Fruit fly (Drosophila melanogaster) whole organism, embryonic: ENCODE measurements around the gene CG17191.

ENCODE experiments used
- ATbp ChIP-seq: fragments of 200-800 bp; sonication (Bioruptor generic); optimal IDR thresholded peaks from 2 replicates; lab custom pipeline; 2017; ENCODE audit warnings: missing biosample characterization, mild to moderate bottlenecking, missing genetic modification characterization, missing genetic modification reagents
- CG10147 ChIP-seq: fragments of 200-800 bp; sonication (Bioruptor generic); optimal IDR thresholded peaks from 2 replicates; lab custom pipeline; 2019; ENCODE audit warnings: missing biosample characterization, mild to moderate bottlenecking, missing genetic modification characterization, moderate library complexity
- CG10209 ChIP-seq: fragments of 200-800 bp; sonication (Bioruptor generic); optimal IDR thresholded peaks from 3 replicates; lab custom pipeline; 2017; ENCODE audit warnings: missing biosample characterization, mild to moderate bottlenecking, missing genetic modification characterization, missing genetic modification reagents
- CG10267 ChIP-seq: fragments of 200-800 bp; sonication (Bioruptor generic); optimal IDR thresholded peaks from 2 replicates; lab custom pipeline; 2018; ENCODE audit warnings: missing biosample characterization, mild to moderate bottlenecking, missing genetic modification characterization, moderate library complexity
- CG10565 ChIP-seq: fragments of 200-800 bp; sonication (Bioruptor generic); optimal IDR thresholded peaks from 3 replicates; lab custom pipeline; 2016; ENCODE audit warnings: missing biosample characterization, mild to moderate bottlenecking, missing genetic modification characterization
- CG11085 ChIP-seq: fragments of 200-800 bp; sonication (Bioruptor generic); IDR thresholded peaks from 2 replicates; pipeline ENCODE4 v1.3.6; 2022; ENCODE audit warnings: missing biosample characterization, missing genetic modification characterization
- CG11560 ChIP-seq: fragments of 200-800 bp; sonication (Bioruptor generic); IDR thresholded peaks from 3 replicates; pipeline ENCODE4 v1.3.6; 2022; ENCODE audit warnings: missing biosample characterization, missing genetic modification characterization
- CG17361 ChIP-seq: fragments of 200-800 bp; sonication (Bioruptor generic); IDR thresholded peaks from 3 replicates; pipeline ENCODE4 v1.3.6; 2022; ENCODE audit warnings: missing biosample characterization, missing genetic modification characterization
- CG17829 ChIP-seq: fragments of 200-800 bp; optimal IDR thresholded peaks from 2 replicates; lab custom pipeline; 2019; ENCODE audit warnings: missing biosample characterization, mild to moderate bottlenecking, missing genetic modification characterization, moderate library complexity
- CG1792 ChIP-seq: fragments of 200-800 bp; sonication (Bioruptor generic); optimal IDR thresholded peaks from 2 replicates; lab custom pipeline; 2016; ENCODE audit warnings: missing biosample characterization, missing genetic modification characterization
- CG18262 ChIP-seq: fragments of 200-800 bp; optimal IDR thresholded peaks from 3 replicates; lab custom pipeline; 2019; ENCODE audit warnings: missing biosample characterization, mild to moderate bottlenecking, missing genetic modification characterization, moderate library complexity
- CG1832 ChIP-seq: fragments of 200-800 bp; sonication (Bioruptor generic); optimal IDR thresholded peaks from 2 replicates; lab custom pipeline; 2017; ENCODE audit warnings: missing biosample characterization, mild to moderate bottlenecking, missing genetic modification characterization, inconsistent platforms
- CG31365 ChIP-seq: fragments of 200-800 bp; sonication (Bioruptor generic); optimal IDR thresholded peaks from 2 replicates; lab custom pipeline; 2018; ENCODE audit warnings: missing biosample characterization, mild to moderate bottlenecking, missing genetic modification characterization
- CG34224 ChIP-seq: fragments of 200-800 bp; sonication (Bioruptor generic); IDR thresholded peaks from 3 replicates; pipeline ENCODE4 v1.3.6; 2022; ENCODE audit warnings: missing biosample characterization, missing genetic modification characterization; ENCODE audit not compliant: partially characterized antibody
- CG43689 ChIP-seq: fragments of 200-800 bp; sonication (Bioruptor generic); IDR thresholded peaks from 2 replicates; pipeline ENCODE4 v1.3.6; 2022; ENCODE audit warnings: missing biosample characterization, missing genetic modification characterization
- CG8944 ChIP-seq: fragments of 200-800 bp; sonication (Bioruptor generic); optimal IDR thresholded peaks from 3 replicates; lab custom pipeline; 2016; ENCODE audit warnings: missing biosample characterization, missing genetic modification characterization
- CG9727 ChIP-seq: fragments of 200-800 bp; sonication (Bioruptor generic); optimal IDR thresholded peaks from 3 replicates; lab custom pipeline; 2017; ENCODE audit warnings: missing biosample characterization, mild to moderate bottlenecking, missing genetic modification characterization
- CG9797 ChIP-seq: fragments of 200-800 bp; sonication (Bioruptor generic); optimal IDR thresholded peaks from 3 replicates; lab custom pipeline; 2018; ENCODE audit warnings: missing biosample characterization, mild to moderate bottlenecking, missing genetic modification characterization
- CHES-1-like ChIP-seq: fragments of 200-800 bp; sonication (Bioruptor generic); optimal IDR thresholded peaks from 2 replicates; lab custom pipeline; 2016; ENCODE audit warnings: missing biosample characterization, missing genetic modification characterization
- D ChIP-seq, 2 experiments: fragments of 200-800 bp in 1 of 2; fragments of >200 bp in 1 of 2; sonication (Bioruptor generic) in 1 of 2; optimal IDR thresholded peaks; 2 replicates in 1 of 2; 3 replicates in 1 of 2; lab custom pipeline; 2017; ENCODE audit warnings: mild to moderate bottlenecking in 1 of 2, missing biosample characterization in 1 of 2, missing genetic modification characterization in 1 of 2, missing genetic modification reagents in 1 of 2
- D19A ChIP-seq: fragments of 200-800 bp; optimal IDR thresholded peaks from 3 replicates; lab custom pipeline; 2019; ENCODE audit warnings: missing biosample characterization, mild to moderate bottlenecking, missing genetic modification characterization, moderate library complexity
- Dip2 ChIP-seq: fragments of 200-800 bp; sonication (Bioruptor generic); IDR thresholded peaks from 2 replicates; pipeline ENCODE4 v1.3.6; 2022; ENCODE audit warnings: missing biosample characterization, missing genetic modification characterization
- Dip3 ChIP-seq: fragments of 200-800 bp; sonication (Bioruptor generic); optimal IDR thresholded peaks from 3 replicates; lab custom pipeline; 2016; ENCODE audit warnings: missing biosample characterization, missing genetic modification characterization
- Dref ChIP-seq: fragments of 200-800 bp; sonication (Bioruptor generic); IDR thresholded peaks from 2 replicates; pipeline ENCODE4 v1.3.6; 2022; ENCODE audit warnings: missing biosample characterization, missing genetic modification characterization
- Ets65A ChIP-seq: fragments of 200-800 bp; sonication (Bioruptor generic); peaks from one replicate; lab custom pipeline; 2016; ENCODE audit warnings: missing biosample characterization, missing genetic modification characterization
- Hmr ChIP-seq: fragments of 200-800 bp; sonication (Bioruptor generic); optimal IDR thresholded peaks from 3 replicates; lab custom pipeline; 2017; ENCODE audit warnings: mild to moderate bottlenecking, missing biosample characterization, missing genetic modification reagents, missing genetic modification characterization
- Hr51 ChIP-seq, 2 experiments: fragments of 200-800 bp; sonication (Bioruptor generic); optimal IDR thresholded peaks; 2 replicates in 1 of 2; 3 replicates in 1 of 2; lab custom pipeline; 2016 to 2018; ENCODE audit warnings: missing biosample characterization in 2 of 2, missing genetic modification characterization in 2 of 2, mild to moderate bottlenecking in 1 of 2, moderate library complexity in 1 of 2
- MBD-R2 ChIP-seq: fragments of 200-800 bp; sonication (Bioruptor generic); IDR thresholded peaks from 2 replicates; pipeline ENCODE4 v1.3.6; 2022; ENCODE audit warnings: missing biosample characterization, missing genetic modification characterization
- Mad ChIP-seq: fragments of 200-800 bp; sonication (Bioruptor generic); optimal IDR thresholded peaks from 2 replicates; lab custom pipeline; 2016; ENCODE audit warnings: missing biosample characterization, missing genetic modification characterization
- NFAT ChIP-seq: fragments of 200-800 bp; sonication (Bioruptor generic); IDR thresholded peaks from 2 replicates; pipeline ENCODE4 v1.3.6; 2022; ENCODE audit warnings: missing biosample characterization, missing genetic modification characterization
- Nf-YA ChIP-seq: fragments of 200-800 bp; sonication (Bioruptor generic); IDR thresholded peaks from 2 replicates; pipeline ENCODE4 v1.3.6; 2022; ENCODE audit warnings: missing biosample characterization, missing genetic modification characterization
- Nf-YC ChIP-seq: fragments of 200-800 bp; optimal IDR thresholded peaks from 3 replicates; lab custom pipeline; 2019; ENCODE audit warnings: missing biosample characterization, mild to moderate bottlenecking, missing genetic modification characterization, moderate library complexity
- Pdp1 ChIP-seq, 2 experiments: fragments of 200-800 bp; sonication (Bioruptor generic); optimal IDR thresholded peaks; 3 replicates each; lab custom pipeline; 2016; ENCODE audit warnings: missing biosample characterization in 2 of 2, missing genetic modification characterization in 2 of 2, mild to moderate bottlenecking in 1 of 2, moderate library complexity in 1 of 2
- Sry-β ChIP-seq: fragments of 200-800 bp; sonication (Bioruptor generic); optimal IDR thresholded peaks from 2 replicates; lab custom pipeline; 2018; ENCODE audit warnings: missing biosample characterization, mild to moderate bottlenecking, missing genetic modification characterization, moderate library complexity
- Tbp ChIP-seq: fragments of >200 bp; optimal IDR thresholded peaks from 2 replicates; lab custom pipeline; 2018; ENCODE audit warnings: missing biosample characterization, missing genetic modification characterization
- ato ChIP-seq: fragments of 200-800 bp; sonication (Bioruptor generic); IDR thresholded peaks from 2 replicates; pipeline ENCODE4 v1.3.6; 2022; ENCODE audit warnings: missing biosample characterization, missing genetic modification characterization; ENCODE audit not compliant: partially characterized antibody
- az2 ChIP-seq: fragments of 200-800 bp; sonication (Bioruptor generic); optimal IDR thresholded peaks from 3 replicates; lab custom pipeline; 2016; ENCODE audit warnings: missing biosample characterization, missing genetic modification characterization
- bab2 ChIP-seq: fragments of 200-800 bp; sonication (Bioruptor generic); optimal IDR thresholded peaks from 2 replicates; lab custom pipeline; 2016; ENCODE audit warnings: missing biosample characterization, missing genetic modification characterization
- cwo ChIP-seq: fragments of 200-800 bp; sonication (Bioruptor generic); optimal IDR thresholded peaks from 3 replicates; lab custom pipeline; 2017; ENCODE audit warnings: missing biosample characterization, missing genetic modification characterization, mild to moderate bottlenecking, moderate library complexity, missing genetic modification reagents
- dan ChIP-seq: fragments of 200-800 bp; sonication (Bioruptor generic); IDR thresholded peaks from 2 replicates; pipeline ENCODE4 v1.3.6; 2022; ENCODE audit warnings: missing biosample characterization, missing genetic modification characterization
- gfzf ChIP-seq: fragments of 200-800 bp; sonication (Bioruptor generic); optimal IDR thresholded peaks from 2 replicates; lab custom pipeline; 2016; ENCODE audit warnings: missing biosample characterization, mild to moderate bottlenecking, missing genetic modification characterization, moderate library complexity
- ham ChIP-seq: fragments of 200-800 bp; sonication (Bioruptor generic); IDR thresholded peaks from 2 replicates; pipeline ENCODE4 v1.3.6; 2022; ENCODE audit warnings: missing biosample characterization, missing genetic modification characterization
- her ChIP-seq: fragments of 200-800 bp; sonication (Bioruptor generic); optimal IDR thresholded peaks from 2 replicates; lab custom pipeline; 2016; ENCODE audit warnings: missing biosample characterization, missing genetic modification characterization
- lilli ChIP-seq: fragments of 200-800 bp; sonication (Bioruptor generic); optimal IDR thresholded peaks from 3 replicates; lab custom pipeline; 2016; ENCODE audit warnings: missing biosample characterization, missing genetic modification characterization
- nau ChIP-seq: fragments of 200-800 bp; sonication (Bioruptor generic); optimal IDR thresholded peaks from 3 replicates; lab custom pipeline; 2017; ENCODE audit warnings: missing biosample characterization, mild to moderate bottlenecking, missing genetic modification characterization, missing genetic modification reagents
- nom ChIP-seq: fragments of 200-800 bp; sonication (Bioruptor generic); optimal IDR thresholded peaks from 2 replicates; lab custom pipeline; 2017; ENCODE audit warnings: missing biosample characterization, missing genetic modification characterization, mild to moderate bottlenecking, moderate library complexity, missing genetic modification reagents
- org-1 ChIP-seq: fragments of 200-800 bp; sonication (Bioruptor generic); optimal IDR thresholded peaks from 2 replicates; lab custom pipeline; 2017; ENCODE audit warnings: missing biosample characterization, missing genetic modification characterization
- pum ChIP-seq: fragments of 200-800 bp; sonication (Bioruptor generic); optimal IDR thresholded peaks from 2 replicates; lab custom pipeline; 2016; ENCODE audit warnings: missing biosample characterization, missing genetic modification characterization
- stwl ChIP-seq: fragments of 200-800 bp; sonication (Bioruptor generic); optimal IDR thresholded peaks from 3 replicates; lab custom pipeline; 2018; ENCODE audit warnings: missing biosample characterization, mild to moderate bottlenecking, missing genetic modification characterization, moderate library complexity
- tll ChIP-seq, 2 experiments: fragments of 200-800 bp in 1 of 2; fragments of >200 bp in 1 of 2; sonication (Bioruptor generic) in 1 of 2; optimal IDR thresholded peaks; 2 replicates each; lab custom pipeline; 2017 to 2019; ENCODE audit warnings: missing biosample characterization in 2 of 2, missing genetic modification characterization in 2 of 2, mild to moderate bottlenecking in 1 of 2, moderate library complexity in 1 of 2
- toy ChIP-seq: fragments of 200-800 bp; sonication (Bioruptor generic); IDR thresholded peaks from 2 replicates; pipeline ENCODE4 v1.3.6; 2022; ENCODE audit warnings: missing biosample characterization, missing genetic modification characterization

Gene CG17191

dm6 chr3R:26980282-26980691 is 39.3 kb downstream of the CG17191 start (continued):
- no peak for TF ChIP-seq Dip2 (GFP tag; lab: Robert Waterston, UW)
- no peak for TF ChIP-seq Mad
- TF ChIP-seq CG11085 (GFP tag; lab: Robert Waterston, UW), result no peak
- no peak for TF ChIP-seq stwl (tag; lab: Kevin White, UChicago)
- no peak for TF ChIP-seq D (optimal IDR thresholded peaks at IDR 0.05; lab: Kevin White, UChicago)
- TF ChIP-seq D (GFP tag; optimal IDR thresholded peaks at IDR 0.05; lab: Kevin White, UChicago), result no peak
- no peak; the same call in 1 of the 2 replicates for TF ChIP-seq MBD-R2 (GFP tag; lab: Robert Waterston, UW)
- TF ChIP-seq CG9727 (GFP tag; lab: Kevin White, UChicago), result no peak
- no peak for TF ChIP-seq bab2
- TF ChIP-seq CG10209 (GFP tag; lab: Kevin White, UChicago), result no peak
- TF ChIP-seq ATbp, result no peak
- no peak for TF ChIP-seq Tbp (GFP tag; lab: Kevin White, UChicago)
- TF ChIP-seq her, result no peak
- TF ChIP-seq cwo, result no peak
- no peak for TF ChIP-seq dan (GFP tag; lab: Robert Waterston, UW)
- TF ChIP-seq gfzf, result no peak
- no peak for TF ChIP-seq nom (GFP tag; lab: Kevin White, UChicago)
- no peak for TF ChIP-seq lilli (GFP tag; lab: Kevin White, UChicago)
- peak; percentile 36; the same call in 1 of the 3 replicates for TF ChIP-seq CG34224 (GFP tag; lab: Robert Waterston, UW)
- no peak for TF ChIP-seq org-1 (GFP tag; lab: Kevin White, UChicago)
- no peak for TF ChIP-seq nau (GFP tag; lab: Kevin White, UChicago)
- TF ChIP-seq CG18262 (tag; lab: Kevin White, UChicago), result no peak
- no peak for TF ChIP-seq Dref (GFP tag; lab: Robert Waterston, UW)
- TF ChIP-seq Sry-β, result no peak
- no peak for TF ChIP-seq Ets65A (GFP tag; lab: Kevin White, UChicago)
- no peak for TF ChIP-seq Dip3 (GFP tag; lab: Kevin White, UChicago)
- TF ChIP-seq CG43689 (GFP tag; lab: Robert Waterston, UW), result no peak
- no peak for TF ChIP-seq CG8944 (GFP tag; lab: Kevin White, UChicago)
- no peak for TF ChIP-seq CG9797 (GFP tag; lab: Kevin White, UChicago)
- TF ChIP-seq CG11560 (tag; lab: Robert Waterston, UW), result no peak
- no peak for TF ChIP-seq CG10267
- TF ChIP-seq NFAT (GFP tag; lab: Robert Waterston, UW), result peak; percentile 39; the same call in 1 of the 2 replicates
- peak; percentile 15 for TF ChIP-seq Hmr (GFP tag; lab: Kevin White, UChicago)
- TF ChIP-seq D19A (tag; lab: Kevin White, UChicago), result no peak
- TF ChIP-seq CG1792, result no peak
- no peak for TF ChIP-seq Pdp1 (GFP tag; optimal IDR thresholded peaks at IDR 0.05; lab: Kevin White, UChicago)
- TF ChIP-seq az2 (GFP tag; lab: Kevin White, UChicago), result no peak
- TF ChIP-seq CG31365 (tag; lab: Kevin White, UChicago), result no peak
- no peak for TF ChIP-seq tll (GFP tag; optimal IDR thresholded peaks at IDR 0.05; lab: Kevin White, UChicago)
- no peak for TF ChIP-seq toy (GFP tag; lab: Robert Waterston, UW)
- TF ChIP-seq CG10565 (GFP tag; lab: Kevin White, UChicago), result no peak
- TF ChIP-seq Nf-YC (tag; lab: Kevin White, UChicago), result no peak
- TF ChIP-seq ham, result no peak
- TF ChIP-seq CG17361 (GFP tag; lab: Robert Waterston, UW), result no peak
- no peak for TF ChIP-seq CHES-1-like (GFP tag; lab: Kevin White, UChicago)
- no peak for TF ChIP-seq Hr51 (GFP tag; optimal IDR thresholded peaks at IDR 0.05; lab: Kevin White, UChicago)
- no peak for TF ChIP-seq pum (GFP tag; lab: Kevin White, UChicago)
- no peak for TF ChIP-seq ato (GFP tag; lab: Robert Waterston, UW)
- no peak for TF ChIP-seq CG17829
- no peak for TF ChIP-seq CG10147
- TF ChIP-seq CG1832 (GFP tag; lab: Kevin White, UChicago), result no peak
- no peak for TF ChIP-seq Nf-YA (GFP tag; lab: Robert Waterston, UW)
